Fruit fly (Drosophila melanogaster): ENCODE measurements around the gene Gr10a.

DNA sequence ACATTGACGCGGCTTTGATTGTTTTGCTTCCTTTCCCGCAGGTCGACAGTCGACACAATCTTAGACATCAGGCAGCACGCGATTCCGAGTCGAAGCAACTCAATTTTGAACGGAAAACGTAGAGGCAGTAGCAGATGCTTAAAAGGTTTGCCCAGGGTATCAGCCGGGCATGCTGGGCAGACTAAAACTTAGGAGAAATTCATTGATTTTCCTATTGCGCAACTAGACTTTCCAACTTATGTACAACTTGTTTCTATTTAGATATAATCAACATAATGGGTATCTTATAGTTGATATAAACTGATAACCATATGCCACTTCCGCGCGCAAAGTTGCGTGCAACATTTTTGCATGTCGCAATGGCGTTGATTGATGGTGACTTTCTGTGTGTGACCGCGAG is 49.5 kb upstream of the Gr10a start:
- TF ChIP-seq CTCF (optimal IDR thresholded peaks at IDR 0.05) (no peak), CG8478 (optimal IDR thresholded peaks at IDR 0.05) (no peak)
